Worm (Caenorhabditis elegans): ENCODE data around the gene dyf-7.

dyf-7 gene

DNA sequence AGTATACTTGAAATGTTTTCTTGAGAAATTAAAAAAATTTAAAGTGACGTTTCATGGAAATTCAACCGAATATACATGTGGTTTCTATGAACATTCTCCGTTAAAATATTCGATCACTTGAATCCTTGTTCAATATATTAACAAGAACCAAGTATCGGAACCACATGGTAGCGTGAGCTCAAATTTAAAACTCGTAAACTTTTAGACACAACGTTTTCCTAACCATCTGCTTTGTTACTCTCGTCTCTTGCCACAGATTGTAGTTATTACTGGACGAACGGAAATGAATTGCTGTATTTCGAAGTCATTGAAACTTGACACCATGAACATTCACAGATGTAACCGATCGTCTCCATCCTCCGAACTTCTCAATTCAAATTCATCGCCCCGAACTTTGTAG is 20.6 kb downstream of the dyf-7 start:
- no peak for TF ChIP-seq F13C5.2 (tag; optimal IDR thresholded peaks at IDR 0.05)
- TF ChIP-seq B0310.2 (tag; optimal IDR thresholded peaks at IDR 0.05): no peak
- no peak for TF ChIP-seq hmbx-1 (tag; optimal IDR thresholded peaks at IDR 0.05)
- no peak for TF ChIP-seq ets-7 (tag; optimal IDR thresholded peaks at IDR 0.05)
- TF ChIP-seq flt-1 (GFP tag; IDR thresholded peaks at IDR 0.05): no peak
- no peak for TF ChIP-seq tbx-37 (GFP tag; conservative IDR thresholded peaks at IDR 0.05)
- no peak for TF ChIP-seq scrt-1 (GFP tag; IDR thresholded peaks at IDR 0.05)
- TF ChIP-seq hmg-4 (GFP tag; optimal IDR thresholded peaks at IDR 0.05): no peak
- TF ChIP-seq hnd-1 (tag; optimal IDR thresholded peaks at IDR 0.05): no peak
- TF ChIP-seq pes-1 (GFP tag; IDR thresholded peaks at IDR 0.05): no peak
- TF ChIP-seq ceh-13 (GFP tag; optimal IDR thresholded peaks at IDR 0.05): no peak
- no peak for TF ChIP-seq ceh-36 (tag; optimal IDR thresholded peaks at IDR 0.05)
- TF ChIP-seq aly-1 (tag; optimal IDR thresholded peaks at IDR 0.05): no peak
- no peak for TF ChIP-seq tbx-11 (GFP tag; IDR thresholded peaks at IDR 0.05)

- TF ChIP-seq ets-7 (tag; optimal IDR thresholded peaks at IDR 0.05) (no peak), tbx-11 (GFP tag; IDR thresholded peaks at IDR 0.05) (no peak), pes-1 (GFP tag; IDR thresholded peaks at IDR 0.05) (no peak), sea-1 (GFP tag; conservative IDR thresholded peaks at IDR 0.05) (no peak), aly-1 (tag; optimal IDR thresholded peaks at IDR 0.05) (no peak), ceh-13 (GFP tag; optimal IDR thresholded peaks at IDR 0.05) (no peak), tbx-37 (GFP tag; conservative IDR thresholded peaks at IDR 0.05) (no peak), F13C5.2 (tag; optimal IDR thresholded peaks at IDR 0.05) (no peak), tra-4 (tag; optimal IDR thresholded peaks at IDR 0.05) (no peak), hmbx-1 (tag; optimal IDR thresholded peaks at IDR 0.05) (no peak), ama-1 (optimal IDR thresholded peaks at IDR 0.05) (no peak), ceh-36 (tag; optimal IDR thresholded peaks at IDR 0.05) (no peak), flt-1 (GFP tag; IDR thresholded peaks at IDR 0.05) (no peak), B0310.2 (tag; optimal IDR thresholded peaks at IDR 0.05) (no peak)
These were observed 37.0 kb downstream of the dyf-7 start for ce11 chrX:9735479-9735878.

DNA sequence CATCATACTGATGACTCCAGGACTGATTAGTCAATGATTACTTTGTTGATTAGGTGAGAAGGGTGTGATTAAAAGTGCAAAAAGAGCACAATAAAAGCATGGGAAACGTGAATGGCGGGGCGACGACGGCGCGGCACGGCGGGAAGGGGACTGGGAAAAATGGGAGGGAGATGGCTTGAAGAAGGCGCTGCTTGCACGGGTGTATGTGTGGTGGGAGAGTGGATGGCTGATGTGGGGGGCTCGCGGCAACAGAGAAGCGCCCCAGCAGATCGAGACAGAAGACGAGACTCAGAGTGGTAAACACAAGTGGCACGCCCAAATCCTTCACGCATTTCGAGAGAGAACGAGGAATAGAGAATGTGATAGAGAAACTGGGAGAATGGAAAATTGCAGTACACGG is 39.3 kb downstream of the dyf-7 start, which contains the start of gene F15G9.5:
Gene F15G9.5, minus strand, starts transcription at position 159 of the 400 bp plus-strand sequence.
- TF ChIP-seq sea-1 (GFP tag; conservative IDR thresholded peaks at IDR 0.05) (no peak), tbx-11 (GFP tag; IDR thresholded peaks at IDR 0.05) (no peak), F13C5.2 (tag; optimal IDR thresholded peaks at IDR 0.05) (peak; percentile 49), hmg-4 (GFP tag; optimal IDR thresholded peaks at IDR 0.05) (peak; percentile 32)

- no peak for TF ChIP-seq ceh-36 (tag; optimal IDR thresholded peaks at IDR 0.05)
- no peak for TF ChIP-seq B0310.2 (tag; optimal IDR thresholded peaks at IDR 0.05)
- TF ChIP-seq ets-7 (tag; optimal IDR thresholded peaks at IDR 0.05): no peak
- TF ChIP-seq flt-1 (GFP tag; IDR thresholded peaks at IDR 0.05): no peak
- no peak for TF ChIP-seq ama-1 (optimal IDR thresholded peaks at IDR 0.05)
- no peak for TF ChIP-seq hmg-4 (GFP tag; optimal IDR thresholded peaks at IDR 0.05)
- no peak for TF ChIP-seq tbx-37 (GFP tag; conservative IDR thresholded peaks at IDR 0.05)
- no peak for TF ChIP-seq hmbx-1 (tag; optimal IDR thresholded peaks at IDR 0.05)
- TF ChIP-seq sea-1 (GFP tag; conservative IDR thresholded peaks at IDR 0.05): no peak
- no peak for TF ChIP-seq F13C5.2 (tag; optimal IDR thresholded peaks at IDR 0.05)
- TF ChIP-seq scrt-1 (GFP tag; IDR thresholded peaks at IDR 0.05): no peak
- TF ChIP-seq tra-4 (tag; optimal IDR thresholded peaks at IDR 0.05): no peak
- TF ChIP-seq aly-1 (tag; optimal IDR thresholded peaks at IDR 0.05): no peak
- TF ChIP-seq ceh-13 (GFP tag; optimal IDR thresholded peaks at IDR 0.05): no peak
- TF ChIP-seq pes-1 (GFP tag; IDR thresholded peaks at IDR 0.05): no peak
These were observed 43.6 kb downstream of the dyf-7 start for ce11 chrX:9742058-9742457.

- TF ChIP-seq tbx-11 (GFP tag; IDR thresholded peaks at IDR 0.05): peak; percentile 99
- peak; percentile 95 for TF ChIP-seq hnd-1 (tag; optimal IDR thresholded peaks at IDR 0.05)
- peak; percentile 98 for TF ChIP-seq aly-1 (tag; optimal IDR thresholded peaks at IDR 0.05)
- peak; percentile 91 for TF ChIP-seq tra-4 (tag; optimal IDR thresholded peaks at IDR 0.05)
- TF ChIP-seq flt-1 (GFP tag; IDR thresholded peaks at IDR 0.05): peak; percentile 98
- peak; percentile 97 for TF ChIP-seq F13C5.2 (tag; optimal IDR thresholded peaks at IDR 0.05)
- peak; percentile 98 for TF ChIP-seq B0310.2 (tag; optimal IDR thresholded peaks at IDR 0.05)
- peak; percentile 92 for TF ChIP-seq hmbx-1 (tag; optimal IDR thresholded peaks at IDR 0.05)
- TF ChIP-seq scrt-1 (GFP tag; IDR thresholded peaks at IDR 0.05): peak; percentile 99
- peak; percentile 95 for TF ChIP-seq ceh-36 (tag; optimal IDR thresholded peaks at IDR 0.05)
- peak; percentile 99 for TF ChIP-seq pes-1 (GFP tag; IDR thresholded peaks at IDR 0.05)
- TF ChIP-seq tbx-37 (GFP tag; conservative IDR thresholded peaks at IDR 0.05): peak; percentile 99
- peak; percentile 95 for TF ChIP-seq ceh-13 (GFP tag; optimal IDR thresholded peaks at IDR 0.05)
- peak; percentile 93 for TF ChIP-seq ets-7 (tag; optimal IDR thresholded peaks at IDR 0.05)
- TF ChIP-seq sea-1 (GFP tag; conservative IDR thresholded peaks at IDR 0.05): peak; percentile 98
- TF ChIP-seq hmg-4 (GFP tag; optimal IDR thresholded peaks at IDR 0.05): peak; percentile 99
These were observed 45.1 kb downstream of the dyf-7 start for ce11 chrX:9743513-9743914.
